Worm (Caenorhabditis elegans) whole organism, mixed stage, embryonic: ENCODE results near the gene gst-41.

ENCODE experiments used
- hlh-1 ChIP-seq: fragments of 150-350 bp; optimal IDR thresholded peaks from 2 replicates; lab custom pipeline; 2014; ENCODE audit warnings: missing biosample characterization, missing genetic modification reagents, missing genetic modification characterization
- nhr-12 ChIP-seq: fragments of 150-350 bp; optimal IDR thresholded peaks from 2 replicates; lab custom pipeline; 2014; ENCODE audit warnings: missing biosample characterization, missing genetic modification characterization
- pha-4 ChIP-seq: fragments of 150-350 bp; optimal IDR thresholded peaks from 2 replicates; lab custom pipeline; 2018; ENCODE audit warnings: missing biosample characterization, missing genetic modification reagents, missing genetic modification characterization
- zip-8 ChIP-seq: fragments of 150-350 bp; optimal IDR thresholded peaks from 2 replicates; lab custom pipeline; 2014; ENCODE audit warnings: missing biosample characterization, missing genetic modification characterization

ce11 chrV:7437538-7437937, 38.4 kb upstream of the gst-41 start, which contains the start of gene F25E5.9:
- no peak for TF ChIP-seq zip-8
- TF ChIP-seq pha-4 (tag; lab: Kevin White, UChicago), result no peak
- no peak for TF ChIP-seq nhr-12 (tag; lab: Kevin White, UChicago)
- TF ChIP-seq hlh-1 (tag; lab: Kevin White, UChicago), result no peak
